Fruit fly (Drosophila melanogaster): ENCODE measurements around the gene dos.

dos gene

DNA sequence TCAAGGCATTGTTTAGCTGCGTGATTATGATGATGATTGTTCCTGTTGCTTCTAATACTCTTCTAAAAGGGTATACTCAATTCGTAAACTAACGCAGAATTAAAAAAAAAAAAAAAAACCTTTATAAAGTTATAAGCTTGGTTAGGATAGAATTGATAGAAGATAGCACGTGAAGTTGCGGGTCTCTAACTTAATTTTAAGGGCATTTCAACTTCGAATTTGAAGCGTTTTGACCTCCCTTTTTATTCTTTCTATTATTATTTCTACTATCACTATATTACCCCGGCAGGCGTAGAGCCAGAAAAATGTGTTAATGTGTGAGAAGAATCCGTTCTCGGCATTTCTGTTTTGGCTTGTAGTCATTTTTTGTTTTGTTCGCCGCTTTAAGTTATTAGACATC lies 10.5 kb upstream of the dos start (continued):
- TF ChIP-seq gcm2 (GFP tag; optimal IDR thresholded peaks at IDR 0.05) (no peak), sens-2 (GFP tag; IDR thresholded peaks at IDR 0.05) (no peak), D19B (GFP tag; optimal IDR thresholded peaks at IDR 0.05) (peak; percentile 19), ERR (GFP tag; optimal IDR thresholded peaks at IDR 0.05) (peak; percentile 10), Abd-B (GFP tag; optimal IDR thresholded peaks at IDR 0.05) (peak; percentile 64), CG7357 (GFP tag; IDR thresholded peaks at IDR 0.05) (no peak), CG2875 (GFP tag; optimal IDR thresholded peaks at IDR 0.05) (peak; percentile 32), dmrt11E (tag; optimal IDR thresholded peaks at IDR 0.05) (peak; percentile 69), Ets97D (GFP tag; optimal IDR thresholded peaks at IDR 0.05) (peak; percentile 24), repo (GFP tag; optimal IDR thresholded peaks at IDR 0.05) (peak; percentile 28), CG6272 (GFP tag; IDR thresholded peaks at IDR 0.05) (no peak), Optix (GFP tag; IDR thresholded peaks at IDR 0.05) (peak; percentile 52; the same call in 1 of the 3 replicates), Atf3 (GFP tag; optimal IDR thresholded peaks at IDR 0.05) (peak; percentile 41), CG6654 (GFP tag; optimal IDR thresholded peaks at IDR 0.05) (peak; percentile 40), psq (GFP tag; optimal IDR thresholded peaks at IDR 0.05) (no peak), ken (GFP tag; IDR thresholded peaks at IDR 0.05) (peak; percentile 8; the same call in 1 of the 3 replicates), stwl (tag; optimal IDR thresholded peaks at IDR 0.05) (no peak), CHES-1-like (GFP tag; optimal IDR thresholded peaks at IDR 0.05) (peak; percentile 23), Spps (tag; optimal IDR thresholded peaks at IDR 0.05) (peak; percentile 60), CG11093 (GFP tag; IDR thresholded peaks at IDR 0.05) (peak; percentile 59; the same call in 2 of the 3 replicates), CG15011 (GFP tag; optimal IDR thresholded peaks at IDR 0.05) (peak; percentile 12), sr (GFP tag; IDR thresholded peaks at IDR 0.05) (no peak), CG6254 (GFP tag; optimal IDR thresholded peaks at IDR 0.05) (peak; percentile 57), CG2199 (GFP tag; IDR thresholded peaks at IDR 0.05) (0 out of 3 replicates have a peak, but pooled peaks have one; percentile 50), slou (GFP tag; optimal IDR thresholded peaks at IDR 0.05) (no peak), CG34376 (GFP tag; optimal IDR thresholded peaks at IDR 0.05) (no peak), BEAF-32 (GFP tag; optimal IDR thresholded peaks at IDR 0.05) (no peak), disco-r (GFP tag; optimal IDR thresholded peaks at IDR 0.05) (no peak), CG10274 (GFP tag; optimal IDR thresholded peaks at IDR 0.05) (peak; percentile 29), gcm (GFP tag; optimal IDR thresholded peaks at IDR 0.05) (peak; percentile 18), Doc3 (GFP tag; IDR thresholded peaks at IDR 0.05; ENCODE audit: partially characterized antibody) (no peak), dmrt99B (tag; optimal IDR thresholded peaks at IDR 0.05) (peak; percentile 67), CG10462 (GFP tag; optimal IDR thresholded peaks at IDR 0.05) (peak; percentile 11), CG8089 (GFP tag; optimal IDR thresholded peaks at IDR 0.05) (peak; percentile 29), Hand (GFP tag; optimal IDR thresholded peaks at IDR 0.05) (no peak), fd64A (GFP tag; optimal IDR thresholded peaks at IDR 0.05) (no peak), D (optimal IDR thresholded peaks at IDR 0.05) (no peak), D (GFP tag; optimal IDR thresholded peaks at IDR 0.05) (peak; percentile 75), CG10366 (GFP tag; IDR thresholded peaks at IDR 0.05) (peak; percentile 70), CG7963 (GFP tag; IDR thresholded peaks at IDR 0.05; ENCODE audit: partially characterized antibody) (no peak), pita (GFP tag; optimal IDR thresholded peaks at IDR 0.05) (no peak), CG4730 (GFP tag; IDR thresholded peaks at IDR 0.05) (0 out of 2 replicates have a peak, but pooled peaks have one; percentile 34), YL-1 (GFP tag; optimal IDR thresholded peaks at IDR 0.05) (no peak), H2.0 (GFP tag; IDR thresholded peaks at IDR 0.05) (peak; percentile 65), chm (GFP tag; IDR thresholded peaks at IDR 0.05) (peak; percentile 62; the same call in 1 of the 2 replicates), dati (GFP tag; IDR thresholded peaks at IDR 0.05) (no peak), CG15269 (tag; optimal IDR thresholded peaks at IDR 0.05) (peak; percentile 71), CG2120 (GFP tag; optimal IDR thresholded peaks at IDR 0.05) (peak; percentile 75), CG6175 (GFP tag; IDR thresholded peaks at IDR 0.05) (no peak), kni (GFP tag; optimal IDR thresholded peaks at IDR 0.05) (no peak), en (GFP tag; optimal IDR thresholded peaks at IDR 0.05) (no peak)
